Fruit fly (Drosophila melanogaster): ENCODE results near the gene Frl.

The Frl gene

DNA sequence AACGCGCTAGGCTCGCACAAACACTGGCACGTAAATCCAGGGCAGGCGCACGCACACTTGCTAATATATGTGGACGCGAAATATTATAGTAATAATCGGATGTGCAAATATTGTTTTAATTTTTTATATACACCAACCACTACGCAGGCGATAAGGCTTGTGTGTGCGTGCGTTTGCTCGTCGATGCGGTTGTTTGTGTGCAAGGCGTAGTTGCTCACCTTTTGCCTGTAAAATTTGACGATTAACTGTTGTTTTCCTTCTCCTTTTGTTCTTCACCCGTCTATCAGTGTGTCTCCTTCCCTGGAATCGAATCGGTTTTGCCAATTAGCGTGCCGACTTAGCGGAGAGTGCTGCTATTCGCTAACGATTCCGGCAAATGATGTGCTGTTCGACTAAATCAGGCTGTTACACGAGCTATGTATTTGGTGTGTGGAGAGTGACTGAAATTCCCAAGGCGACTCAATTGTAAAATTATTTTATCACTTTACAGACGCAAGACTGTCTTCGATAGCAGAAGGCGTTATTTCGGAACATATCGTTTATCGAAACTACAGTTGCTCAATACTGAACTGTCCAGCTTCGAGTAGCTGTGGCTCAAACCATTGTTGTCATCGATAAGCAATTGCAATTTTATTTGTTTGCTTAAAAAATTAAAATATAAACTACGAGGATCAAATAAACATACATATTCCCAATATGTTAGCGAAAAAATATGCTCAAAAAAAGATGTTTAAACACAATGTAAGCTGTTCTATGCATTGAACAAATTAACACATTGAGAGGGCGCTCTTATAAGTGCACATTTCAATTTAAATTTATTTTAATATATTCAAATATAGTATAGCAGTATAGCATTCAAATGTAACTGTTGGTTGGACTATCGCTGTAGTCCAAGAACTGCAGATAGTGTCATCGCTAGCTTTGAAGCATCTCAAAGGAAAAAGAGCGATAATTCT lies 21.6 kb upstream of the Frl start, which contains the start of the genes CG6650 and endos (continued):
- TF ChIP-seq Dbx (GFP tag; IDR thresholded peaks at IDR 0.05): peak; percentile 24; the same call in 1 of the 3 replicates
- TF ChIP-seq CG10274 (GFP tag; optimal IDR thresholded peaks at IDR 0.05): no peak
- no peak for TF ChIP-seq peb (GFP tag; IDR thresholded peaks at IDR 0.05)
- TF ChIP-seq schlank (tag; optimal IDR thresholded peaks at IDR 0.05): no peak
- TF ChIP-seq CG17829 (tag; optimal IDR thresholded peaks at IDR 0.05): peak; percentile 52
- peak in 1 of 2 experiments; percentile 17 for TF ChIP-seq Hr51 (GFP tag; optimal IDR thresholded peaks at IDR 0.05)
- peak; percentile 55 for TF ChIP-seq CoRest (tag; optimal IDR thresholded peaks at IDR 0.05)
- no peak for TF ChIP-seq Hmx (GFP tag; optimal IDR thresholded peaks at IDR 0.05)
- no peak for TF ChIP-seq gsb (GFP tag; IDR thresholded peaks at IDR 0.05)
- no peak for TF ChIP-seq CG17912 (GFP tag; optimal IDR thresholded peaks at IDR 0.05)
- TF ChIP-seq bcd (GFP tag; optimal IDR thresholded peaks at IDR 0.05): no peak
- TF ChIP-seq CG7786 (GFP tag; optimal IDR thresholded peaks at IDR 0.05): no peak
- TF ChIP-seq gsb-n (tag; optimal IDR thresholded peaks at IDR 0.05): peak; percentile 22
- peak; percentile 22 for TF ChIP-seq CG2120 (GFP tag; optimal IDR thresholded peaks at IDR 0.05)
- no peak for TF ChIP-seq Ravus (GFP tag; IDR thresholded peaks at IDR 0.05)
- no peak for TF ChIP-seq Lpt (GFP tag; optimal IDR thresholded peaks at IDR 0.05)
- TF ChIP-seq CG32767 (GFP tag; IDR thresholded peaks at IDR 0.05): no peak
- TF ChIP-seq org-1 (GFP tag; optimal IDR thresholded peaks at IDR 0.05): no peak
- no peak for TF ChIP-seq lov (optimal IDR thresholded peaks at IDR 0.05)
- TF ChIP-seq lov (GFP tag; IDR thresholded peaks at IDR 0.05): no peak
- TF ChIP-seq Dek (tag; optimal IDR thresholded peaks at IDR 0.05): peak; percentile 49
- TF ChIP-seq ssp (GFP tag; IDR thresholded peaks at IDR 0.05): 0 out of 2 replicates have a peak, but pooled peaks have one; percentile 24
- peak; percentile 64 for TF ChIP-seq amos (GFP tag; IDR thresholded peaks at IDR 0.05; ENCODE audit: partially characterized antibody)
- TF ChIP-seq CG17568 (GFP tag; optimal IDR thresholded peaks at IDR 0.05): no peak
- peak; percentile 48 for TF ChIP-seq CG9817 (tag; optimal IDR thresholded peaks at IDR 0.05)
- no peak for TF ChIP-seq sens-2 (GFP tag; IDR thresholded peaks at IDR 0.05)
- TF ChIP-seq crol (GFP tag; IDR thresholded peaks at IDR 0.05): no peak
- no peak for TF ChIP-seq toy (GFP tag; IDR thresholded peaks at IDR 0.05)
- TF ChIP-seq CG17612 (GFP tag; IDR thresholded peaks at IDR 0.05): no peak
- peak; percentile 29 for TF ChIP-seq CG3995 (GFP tag; optimal IDR thresholded peaks at IDR 0.05)
- TF ChIP-seq Pdp1 (GFP tag; optimal IDR thresholded peaks at IDR 0.05): peak in 1 of 2 experiments; percentile 49
- peak; percentile 38 for TF ChIP-seq CG3847 (GFP tag; IDR thresholded peaks at IDR 0.05)
- TF ChIP-seq CG30403 (GFP tag; optimal IDR thresholded peaks at IDR 0.05): peak; percentile 39
- TF ChIP-seq hkb (optimal IDR thresholded peaks at IDR 0.05): no peak
- no peak; the same call in 1 of the 2 replicates for TF ChIP-seq hkb (GFP tag; IDR thresholded peaks at IDR 0.05)
- TF ChIP-seq gro (GFP tag; optimal IDR thresholded peaks at IDR 0.05): no peak
- no peak for TF ChIP-seq Taf1 (GFP tag; IDR thresholded peaks at IDR 0.05)
- TF ChIP-seq bowl (GFP tag; IDR thresholded peaks at IDR 0.05): no peak
- no peak for TF ChIP-seq ken (GFP tag; IDR thresholded peaks at IDR 0.05)
- peak; percentile 88 for TF ChIP-seq Ets65A (GFP tag)
- TF ChIP-seq zen2 (GFP tag; IDR thresholded peaks at IDR 0.05; ENCODE audit: partially characterized antibody): peak; percentile 19
- TF ChIP-seq fd64A (GFP tag; optimal IDR thresholded peaks at IDR 0.05): no peak
- no peak for TF ChIP-seq CG6175 (GFP tag; IDR thresholded peaks at IDR 0.05)
- TF ChIP-seq hbn (GFP tag; IDR thresholded peaks at IDR 0.05; ENCODE audit: partially characterized antibody): peak; percentile 59
- TF ChIP-seq CG5953 (GFP tag; IDR thresholded peaks at IDR 0.05): no peak
- peak; percentile 75 for TF ChIP-seq sens (GFP tag)
- TF ChIP-seq CG34422 (GFP tag; IDR thresholded peaks at IDR 0.05): 0 out of 3 replicates have a peak, but pooled peaks have one; percentile 30
- no peak for TF ChIP-seq CG15073 (GFP tag; optimal IDR thresholded peaks at IDR 0.05)
- no peak for TF ChIP-seq en (GFP tag; optimal IDR thresholded peaks at IDR 0.05)
- peak; percentile 33 for TF ChIP-seq CG4424 (GFP tag; optimal IDR thresholded peaks at IDR 0.05)
